Fruit fly (Drosophila melanogaster): ENCODE measurements around the gene CG34428.

CG34428 gene

DNA sequence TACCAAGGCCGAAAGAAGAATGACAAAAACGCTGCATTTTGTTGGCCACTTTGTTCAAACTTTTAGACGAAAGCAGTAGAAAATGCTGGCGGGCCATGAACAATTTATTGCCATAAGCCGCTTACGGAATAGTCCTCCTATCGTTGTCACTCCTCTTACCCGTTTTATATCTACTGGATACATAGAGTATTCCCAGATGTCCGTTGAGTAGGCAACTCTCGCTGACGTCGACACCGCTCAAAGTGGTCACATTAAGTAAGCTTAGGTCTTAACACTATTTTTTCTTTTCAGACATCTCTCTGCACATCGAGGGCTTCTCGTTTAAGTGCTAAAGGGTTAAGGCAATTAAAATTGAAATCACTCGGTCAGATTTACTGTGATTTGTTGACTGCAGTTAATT lies 21.9 kb downstream of the CG34428 start:
- TF ChIP-seq psq (optimal IDR thresholded peaks at IDR 0.05) (no peak), Dll (optimal IDR thresholded peaks at IDR 0.05) (no peak), usp (GFP tag; optimal IDR thresholded peaks at IDR 0.05) (no peak), pan (optimal IDR thresholded peaks at IDR 0.05) (no peak), EcR (GFP tag; optimal IDR thresholded peaks at IDR 0.05) (no peak), CG8478 (optimal IDR thresholded peaks at IDR 0.05) (no peak)

dm6 chr3L:13084477-13084876 lies 22.9 kb downstream of the CG34428 start:
- TF ChIP-seq EcR (GFP tag; optimal IDR thresholded peaks at IDR 0.05) (no peak), usp (GFP tag; optimal IDR thresholded peaks at IDR 0.05) (no peak), pan (optimal IDR thresholded peaks at IDR 0.05) (no peak), CG8478 (optimal IDR thresholded peaks at IDR 0.05) (no peak), psq (optimal IDR thresholded peaks at IDR 0.05) (no peak), Dll (optimal IDR thresholded peaks at IDR 0.05) (no peak)

- TF ChIP-seq Dll (optimal IDR thresholded peaks at IDR 0.05) (no peak), EcR (GFP tag; optimal IDR thresholded peaks at IDR 0.05) (no peak), psq (optimal IDR thresholded peaks at IDR 0.05) (no peak), pan (optimal IDR thresholded peaks at IDR 0.05) (no peak), CG8478 (optimal IDR thresholded peaks at IDR 0.05) (no peak), usp (GFP tag; optimal IDR thresholded peaks at IDR 0.05) (no peak)
Observed at dm6 chr3L:13087189-13087588, 25.6 kb downstream of the CG34428 start, which contains the start of gene CG17300. Gene CG17300 (minus strand): TSS chr3L:13087289.

dm6 chr3L:13089869-13090268 lies 28.3 kb downstream of the CG34428 start, which contains the start of gene CG11251:
Gene CG11251 (minus strand): TSS chr3L:13089969.
- TF ChIP-seq Dll (optimal IDR thresholded peaks at IDR 0.05) (no peak), pan (optimal IDR thresholded peaks at IDR 0.05) (no peak), CG8478 (optimal IDR thresholded peaks at IDR 0.05) (no peak), usp (GFP tag; optimal IDR thresholded peaks at IDR 0.05) (no peak), psq (optimal IDR thresholded peaks at IDR 0.05) (no peak), EcR (GFP tag; optimal IDR thresholded peaks at IDR 0.05) (no peak)

DNA sequence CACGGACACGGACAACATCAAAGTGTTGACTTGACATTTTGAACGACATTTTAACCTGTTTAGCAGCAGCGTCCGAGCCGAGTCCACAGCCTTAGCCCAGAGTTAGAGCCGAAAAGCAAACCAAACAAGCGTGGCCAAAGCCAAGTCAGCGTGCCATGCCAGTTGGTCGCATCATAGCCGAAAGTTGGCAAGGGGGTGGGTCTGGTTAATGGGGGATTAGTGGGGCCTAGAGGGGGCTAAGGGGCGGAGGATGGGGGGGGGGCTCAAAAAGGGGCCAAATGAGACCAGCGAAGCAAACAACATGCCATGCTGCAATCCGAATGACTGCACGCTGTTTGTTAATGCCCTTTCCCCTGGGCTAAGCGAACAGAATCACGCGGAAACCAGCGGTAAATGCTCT lies 37.6 kb downstream of the CG34428 start:
- no peak for TF ChIP-seq Dll (optimal IDR thresholded peaks at IDR 0.05)
- no peak for TF ChIP-seq EcR (GFP tag; optimal IDR thresholded peaks at IDR 0.05)
- TF ChIP-seq pan (optimal IDR thresholded peaks at IDR 0.05), result no peak
- no peak for TF ChIP-seq CG8478 (optimal IDR thresholded peaks at IDR 0.05)
- no peak for TF ChIP-seq psq (optimal IDR thresholded peaks at IDR 0.05)
- TF ChIP-seq usp (GFP tag; optimal IDR thresholded peaks at IDR 0.05), result no peak

DNA sequence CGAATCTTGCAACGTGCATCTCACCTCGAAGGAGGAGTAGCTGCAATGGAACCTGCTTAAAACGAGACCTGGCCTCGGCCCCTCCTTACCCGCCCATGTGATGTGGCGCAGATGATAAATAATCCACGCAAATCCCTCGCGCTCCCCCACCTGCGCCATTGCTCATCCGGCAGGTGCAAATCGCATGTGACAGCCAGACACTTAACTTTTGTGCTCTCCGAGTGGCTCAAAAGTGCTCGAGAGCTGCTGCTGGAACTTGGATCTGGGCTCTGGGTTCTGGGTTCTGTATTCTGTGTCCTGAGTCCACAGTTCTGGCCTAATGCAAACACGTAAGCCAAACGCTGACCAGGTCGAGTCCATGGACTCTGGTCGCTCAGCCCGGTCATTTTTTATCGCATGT lies 38.9 kb downstream of the CG34428 start:
- no peak for TF ChIP-seq usp (GFP tag; optimal IDR thresholded peaks at IDR 0.05)
- TF ChIP-seq psq (optimal IDR thresholded peaks at IDR 0.05), result no peak
- TF ChIP-seq EcR (GFP tag; optimal IDR thresholded peaks at IDR 0.05), result no peak
- no peak for TF ChIP-seq pan (optimal IDR thresholded peaks at IDR 0.05)
- no peak for TF ChIP-seq Dll (optimal IDR thresholded peaks at IDR 0.05)
- TF ChIP-seq CG8478 (optimal IDR thresholded peaks at IDR 0.05), result no peak

- TF ChIP-seq CG8478 (optimal IDR thresholded peaks at IDR 0.05), result no peak
- TF ChIP-seq EcR (GFP tag; optimal IDR thresholded peaks at IDR 0.05), result no peak
- no peak for TF ChIP-seq pan (optimal IDR thresholded peaks at IDR 0.05)
- no peak for TF ChIP-seq Dll (optimal IDR thresholded peaks at IDR 0.05)
- no peak for TF ChIP-seq usp (GFP tag; optimal IDR thresholded peaks at IDR 0.05)
- no peak for TF ChIP-seq psq (optimal IDR thresholded peaks at IDR 0.05)
Observed at dm6 chr3L:13105863-13106262, 44.3 kb downstream of the CG34428 start.

DNA sequence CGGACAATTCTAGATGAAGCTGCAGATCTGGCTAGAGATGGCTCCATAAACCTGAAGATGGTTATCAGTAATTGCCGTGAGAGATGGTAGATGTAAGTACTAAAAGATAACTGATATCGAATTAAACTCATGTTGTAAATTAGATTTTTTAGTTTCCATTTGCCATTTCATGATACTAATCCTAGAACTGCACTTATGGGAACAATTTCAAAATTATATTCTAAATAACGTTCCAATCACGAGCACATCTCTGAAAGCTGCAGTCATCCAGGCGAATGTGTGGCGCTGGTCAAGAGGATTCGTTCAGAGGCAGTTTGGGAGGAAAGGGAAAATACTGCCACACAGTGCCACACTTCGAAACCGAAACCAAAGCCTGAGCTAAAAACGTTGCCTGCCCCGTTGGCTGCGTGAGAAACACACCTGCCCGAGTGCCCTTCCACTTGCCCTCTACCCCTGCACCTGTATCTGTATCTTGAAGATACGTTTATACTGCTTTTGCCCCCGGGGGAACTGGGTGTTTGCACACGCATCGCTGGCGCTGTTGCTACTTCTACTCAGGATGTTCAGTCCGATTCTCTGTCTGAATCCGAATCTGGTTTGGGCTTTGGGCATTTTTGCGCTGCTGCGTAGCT lies 45.9 kb downstream of the CG34428 start:
- TF ChIP-seq EcR (GFP tag; optimal IDR thresholded peaks at IDR 0.05), result no peak
- no peak for TF ChIP-seq pan (optimal IDR thresholded peaks at IDR 0.05)
- TF ChIP-seq Dll (optimal IDR thresholded peaks at IDR 0.05), result peak; percentile 6
- no peak for TF ChIP-seq psq (optimal IDR thresholded peaks at IDR 0.05)
- no peak for TF ChIP-seq usp (GFP tag; optimal IDR thresholded peaks at IDR 0.05)

- no peak for TF ChIP-seq CG8478 (optimal IDR thresholded peaks at IDR 0.05)
- TF ChIP-seq pan (optimal IDR thresholded peaks at IDR 0.05), result no peak
- no peak for TF ChIP-seq usp (GFP tag; optimal IDR thresholded peaks at IDR 0.05)
- TF ChIP-seq psq (optimal IDR thresholded peaks at IDR 0.05), result no peak
- TF ChIP-seq Dll (optimal IDR thresholded peaks at IDR 0.05), result no peak
- TF ChIP-seq EcR (GFP tag; optimal IDR thresholded peaks at IDR 0.05), result no peak
Observed at dm6 chr3L:13108354-13108882, 46.9 kb downstream of the CG34428 start.

DNA sequence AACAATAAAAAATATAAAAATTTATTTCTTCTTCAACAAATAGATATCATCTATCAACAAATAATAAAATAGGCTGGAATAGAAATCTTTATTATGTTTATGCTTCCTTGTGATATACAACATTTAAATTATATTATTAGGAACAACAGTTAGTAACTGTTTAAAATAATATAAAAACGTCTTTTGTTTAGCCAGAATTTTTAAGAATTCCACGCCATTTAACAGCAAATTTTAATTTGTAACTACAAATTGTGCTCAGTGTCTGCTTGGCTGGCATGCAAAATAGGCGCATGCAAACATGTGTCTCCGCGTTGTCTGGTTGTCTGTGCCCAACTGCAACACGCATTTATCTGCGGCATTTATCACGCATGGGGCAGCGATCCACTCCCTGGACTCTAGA lies 47.8 kb downstream of the CG34428 start:
- TF ChIP-seq EcR (GFP tag; optimal IDR thresholded peaks at IDR 0.05) (no peak), psq (optimal IDR thresholded peaks at IDR 0.05) (no peak), usp (GFP tag; optimal IDR thresholded peaks at IDR 0.05) (no peak), pan (optimal IDR thresholded peaks at IDR 0.05) (no peak), CG8478 (optimal IDR thresholded peaks at IDR 0.05) (no peak), Dll (optimal IDR thresholded peaks at IDR 0.05) (no peak)

- no peak for TF ChIP-seq psq (optimal IDR thresholded peaks at IDR 0.05)
Observed at dm6 chr3L:13111422-13111821, 49.9 kb downstream of the CG34428 start.
